Fruit fly (Drosophila melanogaster) whole organism, adult: ENCODE data around the gene spict.

ENCODE experiments used
- CG11617 ChIP-seq: fragments of 200-800 bp; sonication (Bioruptor generic); optimal IDR thresholded peaks from 2 replicates; lab custom pipeline; 2017; ENCODE audit warnings: mild to moderate bottlenecking, missing biosample characterization, missing genetic modification reagents, missing genetic modification characterization
- CG12768 ChIP-seq: fragments of 200-800 bp; sonication (Bioruptor generic); optimal IDR thresholded peaks from 2 replicates; lab custom pipeline; 2017; ENCODE audit warnings: missing biosample characterization, missing genetic modification characterization, mild to moderate bottlenecking, moderate library complexity, missing genetic modification reagents
- CG14711 ChIP-seq: fragments of 200-800 bp; sonication (Bioruptor generic); optimal IDR thresholded peaks from 2 replicates; lab custom pipeline; 2018; ENCODE audit warnings: missing biosample characterization, mild to moderate bottlenecking, missing genetic modification characterization, moderate library complexity
- CG1620 ChIP-seq: fragments of 200-800 bp; sonication (Bioruptor generic); optimal IDR thresholded peaks from 2 replicates; lab custom pipeline; 2016; ENCODE audit warnings: missing biosample characterization, missing genetic modification characterization
- CG33017 ChIP-seq: fragments of 200-800 bp; sonication (Bioruptor generic); optimal IDR thresholded peaks from 2 replicates; lab custom pipeline; 2018; ENCODE audit warnings: missing biosample characterization, mild to moderate bottlenecking, missing genetic modification characterization, moderate library complexity
- CG5204 ChIP-seq: fragments of 200-800 bp; sonication (Bioruptor generic); optimal IDR thresholded peaks from 2 replicates; lab custom pipeline; 2016; ENCODE audit warnings: missing biosample characterization, missing genetic modification characterization
- CG7045 ChIP-seq: fragments of 200-800 bp; sonication (Bioruptor generic); optimal IDR thresholded peaks from 2 replicates; lab custom pipeline; 2017; ENCODE audit warnings: missing biosample characterization, mild to moderate bottlenecking, missing genetic modification characterization
- CG7101 ChIP-seq: fragments of 200-800 bp; sonication (Bioruptor generic); optimal IDR thresholded peaks from 2 replicates; lab custom pipeline; 2018; ENCODE audit warnings: missing biosample characterization, mild to moderate bottlenecking, missing genetic modification characterization, moderate library complexity
- Clk ChIP-seq: fragments of 200-800 bp; sonication (Bioruptor generic); optimal IDR thresholded peaks from 2 replicates; lab custom pipeline; 2017; ENCODE audit warnings: missing biosample characterization, missing genetic modification characterization
- Crg-1 ChIP-seq: fragments of 200-800 bp; sonication (Bioruptor generic); optimal IDR thresholded peaks from 2 replicates; lab custom pipeline; 2016; ENCODE audit warnings: missing biosample characterization, missing genetic modification characterization
- Hr96 ChIP-seq: fragments of 200-800 bp; sonication (Bioruptor generic); optimal IDR thresholded peaks from 2 replicates; lab custom pipeline; 2016; ENCODE audit warnings: missing biosample characterization, missing genetic modification characterization
- Mnt ChIP-seq: fragments of 200-800 bp; sonication (Bioruptor generic); optimal IDR thresholded peaks from 2 replicates; lab custom pipeline; 2016; ENCODE audit warnings: missing biosample characterization, mild to moderate bottlenecking, missing genetic modification characterization
- bab1 ChIP-seq: fragments of 200-800 bp; sonication (Bioruptor generic); optimal IDR thresholded peaks from 3 replicates; lab custom pipeline; 2019; ENCODE audit warnings: missing biosample characterization, mild to moderate bottlenecking, missing genetic modification characterization, moderate library complexity
- cic ChIP-seq: fragments of 200-800 bp; sonication (Bioruptor generic); optimal IDR thresholded peaks from 2 replicates; lab custom pipeline; 2017; ENCODE audit warnings: missing biosample characterization, mild to moderate bottlenecking, missing genetic modification characterization, moderate library complexity
- cnc ChIP-seq, 2 experiments: fragments of >200 bp; optimal IDR thresholded peaks; 2 replicates each; lab custom pipeline; 2017
- kay ChIP-seq: fragments of 200-800 bp; sonication (Bioruptor generic); peaks from one replicate; lab custom pipeline; 2016; ENCODE audit warnings: missing biosample characterization, missing genetic modification characterization, borderline replicate concordance
- ovo ChIP-seq: fragments of 200-800 bp; sonication (Bioruptor generic); optimal IDR thresholded peaks from 2 replicates; lab custom pipeline; 2016; ENCODE audit warnings: missing biosample characterization, missing genetic modification characterization
- pad ChIP-seq: fragments of 200-800 bp; sonication (Bioruptor generic); optimal IDR thresholded peaks from 3 replicates; lab custom pipeline; 2017; ENCODE audit warnings: missing biosample characterization, missing genetic modification characterization, mild to moderate bottlenecking, moderate library complexity, missing genetic modification reagents
- tj ChIP-seq: fragments of 200-800 bp; sonication (Bioruptor generic); optimal IDR thresholded peaks from 3 replicates; lab custom pipeline; 2017; ENCODE audit warnings: missing biosample characterization, mild to moderate bottlenecking, missing genetic modification characterization, moderate library complexity
- toe ChIP-seq: fragments of 200-800 bp; sonication (Bioruptor generic); optimal IDR thresholded peaks from 2 replicates; lab custom pipeline; 2016; ENCODE audit warnings: missing biosample characterization, missing genetic modification characterization

The spict gene

DNA sequence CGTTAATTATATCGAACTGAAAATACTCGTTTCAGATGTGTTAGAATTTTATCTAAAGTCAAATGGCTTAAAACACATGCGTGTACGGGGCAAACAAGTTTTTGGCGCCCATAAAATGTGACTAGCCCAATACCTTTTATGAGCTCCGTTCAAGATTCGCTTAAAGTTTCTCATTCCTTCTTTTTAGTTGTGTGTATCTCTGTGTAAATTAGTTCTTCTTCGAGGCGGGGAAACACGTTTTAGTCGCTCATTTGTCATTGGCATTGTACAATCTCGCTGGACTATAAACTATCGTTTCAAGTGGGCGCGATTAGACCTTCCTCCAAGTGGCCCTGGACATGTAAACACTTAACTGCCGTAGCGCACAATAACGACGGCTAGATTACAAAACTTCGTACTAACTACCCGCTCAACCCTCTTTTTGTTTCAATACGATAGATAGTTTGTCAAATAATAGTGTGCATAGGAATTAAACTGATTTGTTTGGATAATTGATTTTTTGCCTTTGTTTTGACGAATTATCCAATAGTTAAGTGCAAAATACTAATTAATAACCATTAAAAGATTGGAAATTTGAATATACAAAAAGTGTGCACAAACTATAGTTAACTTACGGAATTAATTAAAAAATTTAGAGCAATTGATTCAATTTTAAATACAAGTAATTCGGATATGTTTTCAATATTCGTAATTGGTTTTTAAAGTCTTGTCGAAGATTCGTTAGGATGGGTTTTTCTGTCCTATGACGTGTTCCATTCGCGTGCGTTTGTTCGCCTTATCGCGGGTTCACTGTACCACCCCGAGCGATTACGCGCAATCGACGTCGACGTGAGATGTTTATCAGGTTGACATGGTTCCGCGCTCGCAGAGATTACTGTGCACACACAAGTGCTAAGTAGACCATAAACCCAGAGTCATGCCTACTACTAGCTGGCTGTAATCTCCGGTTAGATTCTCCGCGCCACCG, 16.2 kb downstream of the spict start:
- no peak for TF ChIP-seq bab1
- TF ChIP-seq toe (GFP tag; lab: Kevin White, UChicago): peak; percentile 53
- peak; percentile 57 for TF ChIP-seq CG12768
- peak; percentile 81 for TF ChIP-seq kay (GFP tag; lab: Kevin White, UChicago)
- peak; percentile 52 for TF ChIP-seq CG11617
- no peak for TF ChIP-seq CG1620 (GFP tag; lab: Kevin White, UChicago)
- peak; percentile 77 for TF ChIP-seq cic (GFP tag; lab: Kevin White, UChicago)
- no peak for TF ChIP-seq ovo (GFP tag; lab: Kevin White, UChicago)
- TF ChIP-seq Mnt (GFP tag; lab: Kevin White, UChicago): no peak
- peak; percentile 18 for TF ChIP-seq Hr96
- TF ChIP-seq pad (GFP tag; lab: Kevin White, UChicago): peak; percentile 30
- peak; percentile 37 for TF ChIP-seq CG7101 (tag; lab: Kevin White, UChicago)
- TF ChIP-seq Clk (GFP tag; lab: Kevin White, UChicago): peak; percentile 45
- TF ChIP-seq CG7045: peak; percentile 51
- TF ChIP-seq cnc (optimal IDR thresholded peaks at IDR 0.05; lab: Kevin White, UChicago): peak in 1 of 2 experiments; percentile 65
- TF ChIP-seq tj (GFP tag; lab: Kevin White, UChicago): peak; percentile 1
- peak; percentile 8 for TF ChIP-seq CG14711 (tag; lab: Kevin White, UChicago)
- TF ChIP-seq CG5204 (GFP tag; lab: Kevin White, UChicago): peak; percentile 31
- TF ChIP-seq Crg-1: no peak
- TF ChIP-seq CG33017 (tag; lab: Kevin White, UChicago): peak; percentile 10

DNA sequence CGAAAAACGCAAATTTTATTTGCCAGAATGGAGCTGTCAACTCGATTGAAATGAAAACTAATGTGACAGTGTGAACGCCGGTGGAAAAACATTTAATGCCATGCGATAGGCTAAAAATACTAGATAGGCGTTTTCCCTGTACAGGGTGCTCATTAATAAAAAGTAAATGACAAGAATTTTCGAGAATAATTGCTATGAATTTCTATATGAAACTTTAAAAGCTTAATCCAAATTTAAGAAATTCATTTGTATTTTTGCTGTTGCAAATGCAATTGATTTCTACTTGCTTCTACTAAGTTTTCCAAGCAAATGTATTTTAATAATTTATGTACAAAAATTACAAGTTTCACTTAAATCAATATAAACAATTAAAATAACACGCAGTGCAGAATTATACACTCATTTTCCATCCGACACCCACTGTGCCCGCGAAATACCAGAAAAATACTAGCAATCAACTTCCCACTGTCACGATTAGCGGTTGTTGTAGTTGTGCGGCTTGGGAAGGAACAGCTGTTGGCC, 17.3 kb downstream of the spict start, which contains the start of gene Pih1D1:
Gene Pih1D1 (minus strand): TSS at position 50 of the 522 bp plus-strand sequence.
- TF ChIP-seq cnc (optimal IDR thresholded peaks at IDR 0.05; lab: Kevin White, UChicago): no peak
- TF ChIP-seq kay (GFP tag; lab: Kevin White, UChicago): no peak
- TF ChIP-seq cic (GFP tag; lab: Kevin White, UChicago): no peak
- TF ChIP-seq Clk (GFP tag; lab: Kevin White, UChicago): peak; percentile 94
- TF ChIP-seq toe (GFP tag; lab: Kevin White, UChicago): peak; percentile 96
- TF ChIP-seq bab1: peak; percentile 94
- peak; percentile 87 for TF ChIP-seq pad (GFP tag; lab: Kevin White, UChicago)
- peak; percentile 94 for TF ChIP-seq CG5204 (GFP tag; lab: Kevin White, UChicago)
- peak; percentile 91 for TF ChIP-seq CG7101 (tag; lab: Kevin White, UChicago)
- TF ChIP-seq CG33017 (tag; lab: Kevin White, UChicago): peak; percentile 90
- TF ChIP-seq CG7045: peak; percentile 97
- peak; percentile 92 for TF ChIP-seq CG11617
- TF ChIP-seq Mnt (GFP tag; lab: Kevin White, UChicago): peak; percentile 55
- peak; percentile 82 for TF ChIP-seq Crg-1
- peak; percentile 92 for TF ChIP-seq CG1620 (GFP tag; lab: Kevin White, UChicago)
- peak; percentile 73 for TF ChIP-seq tj (GFP tag; lab: Kevin White, UChicago)
- peak; percentile 95 for TF ChIP-seq CG12768
- peak; percentile 91 for TF ChIP-seq Hr96
- TF ChIP-seq CG14711 (tag; lab: Kevin White, UChicago): peak; percentile 85
- peak; percentile 84 for TF ChIP-seq ovo (GFP tag; lab: Kevin White, UChicago)

DNA sequence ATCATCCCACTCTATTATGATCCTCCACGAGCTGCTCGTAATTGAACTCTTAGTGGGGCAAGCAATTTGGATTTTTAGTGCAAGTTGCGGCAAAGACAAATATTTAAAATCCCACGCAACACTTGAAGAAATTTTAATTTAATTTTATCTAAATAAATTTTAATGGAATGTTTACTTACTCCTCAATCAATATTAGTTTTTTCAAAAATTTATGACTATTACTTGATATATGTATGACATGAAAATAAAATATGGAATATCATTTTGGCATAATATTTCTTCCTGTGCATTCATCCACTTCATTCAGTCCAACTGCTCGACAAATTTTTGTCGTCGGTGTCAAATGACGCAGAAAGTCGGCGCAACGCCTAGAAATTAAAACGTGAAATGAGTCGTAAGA, 45.5 kb downstream of the spict start:
- TF ChIP-seq CG11617: no peak
- no peak for TF ChIP-seq bab1
- no peak for TF ChIP-seq tj (GFP tag; lab: Kevin White, UChicago)
- TF ChIP-seq Hr96: no peak
- no peak for TF ChIP-seq Clk (GFP tag; lab: Kevin White, UChicago)
- TF ChIP-seq cic (GFP tag; lab: Kevin White, UChicago): no peak
- TF ChIP-seq CG12768: no peak
- no peak for TF ChIP-seq Mnt (GFP tag; lab: Kevin White, UChicago)
- no peak for TF ChIP-seq ovo (GFP tag; lab: Kevin White, UChicago)
- no peak for TF ChIP-seq cnc (optimal IDR thresholded peaks at IDR 0.05; lab: Kevin White, UChicago)
- TF ChIP-seq CG7045: no peak
- no peak for TF ChIP-seq kay (GFP tag; lab: Kevin White, UChicago)
- no peak for TF ChIP-seq CG5204 (GFP tag; lab: Kevin White, UChicago)
- no peak for TF ChIP-seq CG33017 (tag; lab: Kevin White, UChicago)
- no peak for TF ChIP-seq CG14711 (tag; lab: Kevin White, UChicago)
- TF ChIP-seq toe (GFP tag; lab: Kevin White, UChicago): no peak
- TF ChIP-seq CG1620 (GFP tag; lab: Kevin White, UChicago): no peak
